Worm (Caenorhabditis elegans) whole organism, L4 larva: ENCODE data around the gene clec-157.
A peak's percentile ranks its signal among the peaks of the same experiment; 100 is the strongest.

Experiments used
- D1046.2 ChIP-seq: fragments of 200-800 bp; sonication (Bioruptor generic); IDR thresholded peaks from 2 replicates; pipeline ENCODE4 v1.3.6; 2022; ENCODE audit warnings: missing genetic modification characterization, missing compliant biosample characterization
- F10B5.3 ChIP-seq: sonication (generic microtip); optimal IDR thresholded peaks from 2 replicates; lab custom pipeline; 2016; ENCODE audit warnings: mild to moderate bottlenecking, missing genetic modification characterization, missing compliant biosample characterization
- F37D6.2 ChIP-seq: sonication (generic microtip); optimal IDR thresholded peaks from 2 replicates; lab custom pipeline; 2016; ENCODE audit warnings: mild to moderate bottlenecking, missing genetic modification characterization, missing compliant biosample characterization
- F44E2.7 ChIP-seq: fragments of 200-800 bp; sonication (Bioruptor generic); IDR thresholded peaks from 2 replicates; pipeline ENCODE4 v2.1.2; 2022; ENCODE audit warnings: missing genetic modification characterization, missing compliant biosample characterization
- T20F7.1 ChIP-seq: fragments of 200-800 bp; sonication (Bioruptor generic); optimal IDR thresholded peaks from 2 replicates; lab custom pipeline; 2018; ENCODE audit warnings: mild to moderate bottlenecking, missing genetic modification characterization, missing compliant biosample characterization
- T26A8.4 ChIP-seq: fragments of 200-800 bp; sonication (Bioruptor generic); IDR thresholded peaks from 2 replicates; pipeline ENCODE4 v1.3.6; 2022; ENCODE audit warnings: missing genetic modification characterization, missing compliant biosample characterization
- Y105C5A.15 ChIP-seq: fragments of 200-800 bp; sonication (Bioruptor generic); IDR thresholded peaks from 2 replicates; pipeline ENCODE4 v1.3.6; 2022; ENCODE audit warnings: missing genetic modification characterization, missing compliant biosample characterization
- Y5F2A.4 ChIP-seq: fragments of 200-800 bp; sonication (Bioruptor generic); optimal IDR thresholded peaks from 2 replicates; lab custom pipeline; 2018; ENCODE audit warnings: mild to moderate bottlenecking, missing genetic modification characterization, missing compliant biosample characterization
- Y75B8A.6 ChIP-seq: fragments of 200-800 bp; sonication (Bioruptor generic); IDR thresholded peaks from 2 replicates; pipeline ENCODE4 v1.3.6; 2022; ENCODE audit warnings: missing genetic modification reagents, missing genetic modification characterization, missing compliant biosample characterization
- ZK337.2 ChIP-seq: fragments of 200-800 bp; sonication (Bioruptor generic); IDR thresholded peaks from 2 replicates; pipeline ENCODE4 v1.3.6; 2022; ENCODE audit warnings: missing genetic modification reagents, missing genetic modification characterization, missing compliant biosample characterization
- aly-2 ChIP-seq: sonication (generic microtip); optimal IDR thresholded peaks from 2 replicates; lab custom pipeline; 2018; ENCODE audit warnings: missing biosample characterization, missing genetic modification characterization
- ama-1 ChIP-seq: fragments of 150-350 bp; optimal IDR thresholded peaks from 2 replicates; lab custom pipeline; 2014; ENCODE audit warnings: inconsistent platforms, mixed read lengths
- arid-1 ChIP-seq: fragments of 200-800 bp; sonication (Bioruptor generic); conservative IDR thresholded peaks from 2 replicates; pipeline ENCODE4 v1.3.6; 2022; ENCODE audit warnings: missing genetic modification reagents, missing genetic modification characterization, missing compliant biosample characterization
- ceh-28 ChIP-seq: fragments of 150-350 bp; optimal IDR thresholded peaks from 2 replicates; lab custom pipeline; 2014; ENCODE audit warnings: missing biosample characterization, missing genetic modification reagents, missing genetic modification characterization
- cey-2 ChIP-seq: sonication (generic microtip); optimal IDR thresholded peaks from 3 replicates; lab custom pipeline; 2017; ENCODE audit warnings: missing genetic modification characterization, mild to moderate bottlenecking, missing compliant biosample characterization, antibody characterized with exemption, borderline replicate concordance; ENCODE audit not compliant: insufficient read depth
- ctbp-1 ChIP-seq: fragments of 200-800 bp; sonication (Bioruptor generic); IDR thresholded peaks from 2 replicates; pipeline ENCODE4 v1.3.6; 2022; ENCODE audit warnings: missing genetic modification reagents, missing genetic modification characterization, missing compliant biosample characterization
- daf-8 ChIP-seq: fragments of 200-800 bp; sonication (Bioruptor generic); IDR thresholded peaks from 2 replicates; pipeline ENCODE4 v1.3.6; 2022; ENCODE audit warnings: missing genetic modification characterization, missing compliant biosample characterization
- dmd-6 ChIP-seq: fragments of 200-800 bp; sonication (Bioruptor generic); IDR thresholded peaks from 2 replicates; pipeline ENCODE4 v1.3.6; 2022; ENCODE audit warnings: missing genetic modification reagents, missing genetic modification characterization, missing compliant biosample characterization
- duxl-1 ChIP-seq: sonication (generic microtip); optimal IDR thresholded peaks from 2 replicates; lab custom pipeline; 2016; ENCODE audit warnings: mild to moderate bottlenecking, missing genetic modification characterization, moderate library complexity, missing compliant biosample characterization; ENCODE audit not compliant: poor library complexity
- fkh-10 ChIP-seq: fragments of 150-350 bp; optimal IDR thresholded peaks from 2 replicates; lab custom pipeline; 2014; ENCODE audit warnings: missing biosample characterization, missing genetic modification reagents, missing genetic modification characterization
- hlh-11 ChIP-seq: fragments of 200-800 bp; sonication (Bioruptor generic); optimal IDR thresholded peaks from 2 replicates; lab custom pipeline; 2018; ENCODE audit warnings: mild to moderate bottlenecking, missing genetic modification characterization, missing compliant biosample characterization
- hlh-30 ChIP-seq: sonication (generic microtip); optimal IDR thresholded peaks from 2 replicates; lab custom pipeline; 2017; ENCODE audit warnings: antibody characterized with exemption, mild to moderate bottlenecking, missing genetic modification characterization, missing compliant biosample characterization; ENCODE audit not compliant: insufficient read depth
- hmg-1.1 ChIP-seq: fragments of 200-800 bp; sonication (Bioruptor generic); IDR thresholded peaks from 2 replicates; pipeline ENCODE4 v1.3.6; 2022; ENCODE audit warnings: missing genetic modification reagents, missing genetic modification characterization, missing compliant biosample characterization
- jun-1 ChIP-seq: fragments of 150-350 bp; optimal IDR thresholded peaks from 2 replicates; lab custom pipeline; 2014; ENCODE audit warnings: missing biosample characterization, missing genetic modification reagents, missing genetic modification characterization
- lin-1 ChIP-seq: fragments of 200-800 bp; sonication (Bioruptor generic); IDR thresholded peaks from 2 replicates; pipeline ENCODE4 v1.3.6; 2022; ENCODE audit warnings: missing genetic modification reagents, missing genetic modification characterization, missing compliant biosample characterization
- lin-38 ChIP-seq: fragments of 200-800 bp; sonication (Bioruptor generic); IDR thresholded peaks from 2 replicates; pipeline ENCODE4 v1.3.6; 2022; ENCODE audit warnings: missing genetic modification reagents, missing genetic modification characterization, missing compliant biosample characterization
- lin-39 ChIP-seq: fragments of 150-350 bp; optimal IDR thresholded peaks from 2 replicates; lab custom pipeline; 2014; ENCODE audit warnings: missing biosample characterization, missing genetic modification reagents, missing genetic modification characterization
- madf-9 ChIP-seq: fragments of 200-800 bp; sonication (Bioruptor generic); conservative IDR thresholded peaks from 2 replicates; pipeline ENCODE4 v1.3.6; 2022; ENCODE audit warnings: missing genetic modification reagents, missing genetic modification characterization, missing compliant biosample characterization
- mdt-29 ChIP-seq: fragments of 200-800 bp; sonication (Bioruptor generic); IDR thresholded peaks from 2 replicates; pipeline ENCODE4 v1.3.6; 2022; ENCODE audit warnings: missing genetic modification reagents, missing genetic modification characterization, missing compliant biosample characterization
- mes-2 ChIP-seq: sonication (generic microtip); optimal IDR thresholded peaks from 2 replicates; lab custom pipeline; 2016; ENCODE audit warnings: missing genotype, mild to moderate bottlenecking, missing genetic modification characterization, missing compliant biosample characterization; ENCODE audit not compliant: poor library complexity, severe bottlenecking
- mxl-3 ChIP-seq: fragments of 200-800 bp; sonication (Bioruptor generic); optimal IDR thresholded peaks from 2 replicates; lab custom pipeline; 2018; ENCODE audit warnings: mild to moderate bottlenecking, missing genetic modification characterization, missing compliant biosample characterization
- nhr-10 ChIP-seq: fragments of 150-350 bp; optimal IDR thresholded peaks from 2 replicates; lab custom pipeline; 2014; ENCODE audit warnings: missing biosample characterization, missing genetic modification characterization
- nhr-102 ChIP-seq: sonication (generic microtip); optimal IDR thresholded peaks from 2 replicates; lab custom pipeline; 2016; ENCODE audit warnings: mild to moderate bottlenecking, missing genetic modification characterization, moderate library complexity, missing compliant biosample characterization
- nhr-11 ChIP-seq: fragments of 150-350 bp; optimal IDR thresholded peaks from 2 replicates; lab custom pipeline; 2014; ENCODE audit warnings: missing biosample characterization, missing genetic modification characterization
- nhr-28 ChIP-seq: fragments of 150-350 bp; optimal IDR thresholded peaks from 2 replicates; lab custom pipeline; 2014; ENCODE audit warnings: missing biosample characterization, missing genetic modification characterization
- pha-4 ChIP-seq, 2 experiments: fragments of 150-350 bp in 1 of 2; fragments of 200-800 bp in 1 of 2; sonication (Bioruptor generic) in 1 of 2; IDR thresholded peaks in 1 of 2; optimal IDR thresholded peaks in 1 of 2; 2 replicates each; pipeline versions ENCODE4 v1.3.6 to Lab custom; 2014 to 2022; ENCODE audit warnings: missing genetic modification characterization in 2 of 2, missing genetic modification reagents in 2 of 2, missing biosample characterization in 1 of 2, missing compliant biosample characterization in 1 of 2
- php-3 ChIP-seq: fragments of 200-800 bp; sonication (Bioruptor generic); IDR thresholded peaks from 2 replicates; pipeline ENCODE4 v1.3.6; 2022; ENCODE audit warnings: missing genetic modification reagents, missing genetic modification characterization, missing compliant biosample characterization
- rbr-2 ChIP-seq: sonication (generic microtip); optimal IDR thresholded peaks from 2 replicates; lab custom pipeline; 2016; ENCODE audit warnings: missing genotype, missing genetic modification characterization, missing compliant biosample characterization
- saeg-2 ChIP-seq: fragments of 200-800 bp; sonication (Bioruptor generic); IDR thresholded peaks from 2 replicates; pipeline ENCODE4 v1.3.6; 2022; ENCODE audit warnings: missing genetic modification reagents, missing genetic modification characterization, missing compliant biosample characterization
- spr-1 ChIP-seq: sonication (generic microtip); optimal IDR thresholded peaks from 2 replicates; lab custom pipeline; 2016; ENCODE audit warnings: mild to moderate bottlenecking, missing genetic modification characterization, missing compliant biosample characterization
- spr-3 ChIP-seq: fragments of 200-800 bp; sonication (Bioruptor generic); optimal IDR thresholded peaks from 2 replicates; lab custom pipeline; 2018; ENCODE audit warnings: mild to moderate bottlenecking, missing genetic modification characterization, missing compliant biosample characterization
- tag-97 ChIP-seq: fragments of 200-800 bp; sonication (Bioruptor generic); IDR thresholded peaks from 2 replicates; pipeline ENCODE4 v1.3.6; 2022; ENCODE audit warnings: missing genetic modification characterization, missing compliant biosample characterization
- vab-7 ChIP-seq: fragments of 200-800 bp; sonication (Bioruptor generic); IDR thresholded peaks from 2 replicates; pipeline ENCODE4 v1.3.6; 2022; ENCODE audit warnings: missing genetic modification reagents, missing genetic modification characterization, missing compliant biosample characterization
- zfp-2 ChIP-seq: sonication (generic microtip); optimal IDR thresholded peaks from 2 replicates; lab custom pipeline; 2016; ENCODE audit warnings: mild to moderate bottlenecking, missing genetic modification characterization, missing compliant biosample characterization
- zip-11 ChIP-seq: fragments of 200-800 bp; sonication (Bioruptor generic); IDR thresholded peaks from 2 replicates; pipeline ENCODE4 v1.3.6; 2022; ENCODE audit warnings: missing genetic modification characterization, missing compliant biosample characterization
- zip-2 ChIP-seq: fragments of 150-350 bp; optimal IDR thresholded peaks from 2 replicates; lab custom pipeline; 2014; ENCODE audit warnings: missing biosample characterization, missing genetic modification characterization
- ztf-11 ChIP-seq: fragments of 150-350 bp; optimal IDR thresholded peaks from 2 replicates; lab custom pipeline; 2014; ENCODE audit warnings: missing biosample characterization, missing genetic modification characterization
- ztf-7 ChIP-seq: fragments of 150-350 bp; optimal IDR thresholded peaks from 2 replicates; lab custom pipeline; 2014; ENCODE audit warnings: missing biosample characterization, missing genetic modification characterization

The clec-157 gene

DNA sequence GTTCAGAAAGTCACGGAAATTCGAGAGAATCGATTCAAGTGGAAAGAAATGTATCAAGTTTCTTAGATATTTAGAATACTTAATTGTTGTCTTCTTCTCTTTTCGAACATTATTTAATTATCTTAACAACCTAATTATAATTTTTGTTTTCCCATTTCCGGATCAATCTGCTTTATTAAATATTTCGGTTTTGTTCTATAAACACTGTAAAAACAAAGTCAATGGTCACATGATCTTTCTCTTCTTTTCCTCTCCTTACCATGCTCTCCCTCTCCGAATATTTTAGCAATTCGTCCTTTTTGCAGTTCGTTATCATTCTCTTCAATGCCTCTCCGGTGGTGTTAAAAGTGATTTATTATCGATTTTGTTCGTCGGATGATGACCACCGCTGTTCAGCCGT is 47.7 kb downstream of the clec-157 start, which contains the start of gene tag-325 (continued):
- no peak for TF ChIP-seq mxl-3 (GFP tag; lab: Kevin White, UChicago)
- TF ChIP-seq ZK337.2 (GFP tag; lab: Robert Waterston, UW): no peak
- TF ChIP-seq ctbp-1 (GFP tag; lab: Robert Waterston, UW): no peak
- TF ChIP-seq F37D6.2 (tag; lab: Kevin White, UChicago): no peak
- no peak for TF ChIP-seq F44E2.7 (GFP tag; lab: Robert Waterston, UW)
- TF ChIP-seq arid-1 (GFP tag; lab: Robert Waterston, UW): no peak
- no peak for TF ChIP-seq tag-97
- no peak for TF ChIP-seq Y75B8A.6 (GFP tag; lab: Robert Waterston, UW)
- TF ChIP-seq duxl-1 (tag; lab: Kevin White, UChicago): no peak
- TF ChIP-seq aly-2 (tag; lab: Kevin White, UChicago): no peak
- no peak for TF ChIP-seq nhr-10
- TF ChIP-seq lin-39: no peak
- 0 out of 2 replicates have a peak, but pooled peaks have one; percentile 8 for TF ChIP-seq dmd-6 (GFP tag; lab: Robert Waterston, UW)
- TF ChIP-seq D1046.2 (GFP tag; lab: Robert Waterston, UW): no peak
- TF ChIP-seq, all 104 proteins: peak for 5

DNA sequence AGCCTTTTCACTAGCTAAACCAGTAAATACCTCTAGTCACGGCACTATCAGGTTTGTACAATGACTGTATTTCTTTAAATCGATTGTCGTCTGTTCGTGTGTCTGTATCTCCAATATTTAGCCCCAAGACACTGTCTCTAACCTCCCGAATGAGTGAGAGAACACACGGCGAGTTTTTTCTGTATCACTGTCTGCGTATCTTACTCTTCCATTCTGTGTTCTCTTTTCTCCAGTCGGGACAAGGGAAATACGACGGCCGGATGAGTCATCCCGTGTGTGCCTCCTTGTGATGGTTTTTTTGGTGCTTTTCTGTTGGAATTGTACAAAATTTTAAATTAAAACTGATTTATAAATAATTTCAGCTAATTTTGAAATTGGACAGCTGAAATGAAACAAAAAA is 48.2 kb downstream of the clec-157 start:
- TF ChIP-seq arid-1 (GFP tag; lab: Robert Waterston, UW) (no peak), T20F7.1 (GFP tag; lab: Kevin White, UChicago) (no peak), mdt-29 (GFP tag; lab: Robert Waterston, UW) (peak; percentile 17; the same call in 1 of the 2 replicates), cey-2 (tag; lab: Kevin White, UChicago) (peak; percentile 24), ama-1 (lab: Kevin White, UChicago) (peak; percentile 9), D1046.2 (GFP tag; lab: Robert Waterston, UW) (no peak), madf-9 (GFP tag; lab: Robert Waterston, UW) (0 out of 2 replicates have a peak, but pooled peaks have one; percentile 20), nhr-28 (tag; lab: Kevin White, UChicago) (peak; percentile 79), nhr-102 (tag; lab: Kevin White, UChicago) (peak; percentile 24), nhr-11 (tag; lab: Kevin White, UChicago) (peak; percentile 13), hmg-1.1 (GFP tag; lab: Robert Waterston, UW) (peak; percentile 81), saeg-2 (GFP tag; lab: Robert Waterston, UW) (no peak), spr-1 (tag; lab: Kevin White, UChicago) (peak; percentile 1), mes-2 (peak; percentile 85), zip-11 (GFP tag; lab: Robert Waterston, UW) (no peak), ceh-28 (tag; lab: Kevin White, UChicago) (peak; percentile 6), spr-3 (GFP tag; lab: Kevin White, UChicago) (no peak), zfp-2 (tag; lab: Kevin White, UChicago) (no peak), vab-7 (GFP tag; lab: Robert Waterston, UW) (no peak), Y5F2A.4 (no peak), F37D6.2 (tag; lab: Kevin White, UChicago) (no peak), zip-2 (no peak), pha-4 (GFP tag; IDR thresholded peaks at IDR 0.05; lab: Robert Waterston, UW) (0 out of 2 replicates have a peak, but pooled peaks have one; percentile 50), pha-4 (tag; optimal IDR thresholded peaks at IDR 0.05; lab: Kevin White, UChicago) (peak; percentile 64), mxl-3 (GFP tag; lab: Kevin White, UChicago) (peak; percentile 85), T26A8.4 (GFP tag; lab: Robert Waterston, UW) (peak; percentile 67), ztf-11 (tag; lab: Kevin White, UChicago) (no peak), ztf-7 (peak; percentile 25), hlh-30 (peak; percentile 94), fkh-10 (GFP tag; lab: Kevin White, UChicago) (peak; percentile 41), lin-1 (0 out of 2 replicates have a peak, but pooled peaks have one; percentile 35), Y105C5A.15 (0 out of 2 replicates have a peak, but pooled peaks have one; percentile 6), jun-1 (tag; lab: Kevin White, UChicago) (peak; percentile 79), F10B5.3 (tag; lab: Kevin White, UChicago) (peak; percentile 10), daf-8 (no peak), rbr-2 (tag; lab: Kevin White, UChicago) (peak; percentile 75), lin-38 (GFP tag; lab: Robert Waterston, UW) (peak; percentile 60), php-3 (GFP tag; lab: Robert Waterston, UW) (no peak), hlh-11 (tag; lab: Kevin White, UChicago) (peak; percentile 93)
